Worm (Caenorhabditis elegans): ENCODE results near the gene famh-161.
"Not testable (repeated sequence)": the region's sequence is repeated elsewhere in the genome, so short reads cannot be mapped to it uniquely, and the experiment has no call there.

Gene famh-161

DNA sequence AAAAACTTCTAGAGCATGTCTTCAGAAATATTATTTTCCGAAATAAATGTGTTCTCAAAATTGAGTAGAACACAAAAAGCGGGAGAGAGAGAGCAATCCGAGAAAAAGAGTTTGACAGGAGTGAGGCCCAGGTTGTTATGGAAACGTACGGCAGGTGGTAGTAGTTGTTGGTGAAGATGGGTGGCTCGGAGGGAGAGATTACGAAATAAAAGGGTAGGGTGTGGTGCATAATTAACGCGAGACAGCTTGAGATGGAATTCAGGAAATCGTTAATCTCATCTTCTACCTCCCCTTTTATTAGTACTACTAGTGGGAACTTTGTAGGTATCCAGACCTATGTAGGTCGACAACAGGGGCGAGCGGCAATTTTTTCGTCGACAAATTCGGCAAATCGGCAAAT is at the start of gene famh-161:
Gene famh-161 (minus strand): TSS at position 101 of the 400 bp plus-strand sequence.
- TF ChIP-seq klf-2 (GFP tag; conservative IDR thresholded peaks at IDR 0.05) (no peak), med-1 (GFP tag; optimal IDR thresholded peaks at IDR 0.05; ENCODE audit: insufficient read depth) (no peak), ref-1 (GFP tag; conservative IDR thresholded peaks at IDR 0.05) (no peak), tab-1 (GFP tag; IDR thresholded peaks at IDR 0.05) (no peak), flt-1 (GFP tag; IDR thresholded peaks at IDR 0.05) (no peak), ztf-29 (GFP tag; IDR thresholded peaks at IDR 0.05) (no peak), ztf-23 (GFP tag; IDR thresholded peaks at IDR 0.05) (no peak), cog-1 (tag; optimal IDR thresholded peaks at IDR 0.05) (no peak), T22C8.4 (GFP tag; IDR thresholded peaks at IDR 0.05) (no peak)

DNA sequence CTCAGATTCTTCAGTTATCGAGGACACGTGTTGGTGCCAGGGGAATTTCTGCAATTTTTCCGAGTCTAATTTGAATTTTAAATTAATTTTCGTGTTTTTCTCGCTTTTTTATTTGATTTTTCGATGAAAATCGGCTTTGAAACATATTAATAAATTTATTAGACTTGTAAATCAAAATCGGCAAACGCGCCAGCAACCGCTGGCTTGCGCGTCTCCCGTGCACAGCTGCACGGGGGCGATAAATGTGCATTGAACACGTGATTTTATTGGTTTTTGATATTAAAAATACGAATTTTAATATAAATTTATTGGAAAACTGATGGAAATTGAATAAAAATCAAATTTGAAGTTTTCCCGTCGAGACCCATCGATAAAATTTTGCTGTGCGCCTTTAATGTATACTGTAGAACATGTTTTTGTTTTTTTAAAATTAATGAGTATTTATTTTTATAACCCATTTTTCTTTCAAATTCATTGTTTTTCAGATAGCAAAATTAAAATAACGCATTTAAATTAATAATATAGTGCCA is 46.6 kb upstream of the famh-161 start, which contains the start of gene F26F2.7:
Gene F26F2.7 (plus strand): TSS at position 480 of the 530 bp plus-strand sequence.
- TF ChIP-seq ref-1 (GFP tag; conservative IDR thresholded peaks at IDR 0.05): no peak
- no peak for TF ChIP-seq ztf-29 (GFP tag; IDR thresholded peaks at IDR 0.05)
- TF ChIP-seq med-1 (GFP tag; optimal IDR thresholded peaks at IDR 0.05; ENCODE audit: insufficient read depth): no peak
- TF ChIP-seq ztf-23 (GFP tag; IDR thresholded peaks at IDR 0.05): peak; percentile 56; the same call in 1 of the 2 replicates
- TF ChIP-seq cog-1 (tag; optimal IDR thresholded peaks at IDR 0.05): peak; percentile 81
- TF ChIP-seq tab-1 (GFP tag; IDR thresholded peaks at IDR 0.05): peak; percentile 69; the same call in 1 of the 2 replicates
- no peak for TF ChIP-seq klf-2 (GFP tag; conservative IDR thresholded peaks at IDR 0.05)
- 0 out of 2 replicates have a peak, but pooled peaks have one; percentile 50 for TF ChIP-seq flt-1 (GFP tag; IDR thresholded peaks at IDR 0.05)
- TF ChIP-seq T22C8.4 (GFP tag; IDR thresholded peaks at IDR 0.05): no peak

DNA sequence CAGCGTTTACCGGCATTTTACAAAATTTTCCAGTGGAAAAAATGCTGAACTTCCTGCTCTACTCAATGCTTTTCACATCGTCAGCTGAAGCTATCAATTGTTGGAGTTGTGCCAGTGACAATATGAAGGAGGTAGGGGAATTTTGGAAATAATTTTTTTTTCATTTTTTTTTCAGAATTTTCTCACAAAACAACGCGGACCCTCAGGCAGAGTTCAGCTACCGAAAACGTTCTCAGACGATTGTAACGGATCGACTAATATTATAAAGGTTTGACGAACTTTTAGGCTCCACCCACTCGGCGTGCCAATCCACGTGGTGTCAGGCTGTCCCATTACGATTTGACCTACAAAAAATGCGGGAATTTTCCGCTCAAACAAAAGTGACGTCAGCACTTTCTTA is 45.6 kb upstream of the famh-161 start, which contains the start of gene F26F2.8:
Gene F26F2.8 (plus strand): TSS at position 13 of the 400 bp plus-strand sequence.
- TF ChIP-seq T22C8.4 (GFP tag; IDR thresholded peaks at IDR 0.05) (no peak), ztf-23 (GFP tag; IDR thresholded peaks at IDR 0.05) (no peak), ztf-29 (GFP tag; IDR thresholded peaks at IDR 0.05) (no peak), ref-1 (GFP tag; conservative IDR thresholded peaks at IDR 0.05) (no peak), tab-1 (GFP tag; IDR thresholded peaks at IDR 0.05) (no peak), med-1 (GFP tag; optimal IDR thresholded peaks at IDR 0.05; ENCODE audit: insufficient read depth) (no peak), flt-1 (GFP tag; IDR thresholded peaks at IDR 0.05) (no peak), cog-1 (tag; optimal IDR thresholded peaks at IDR 0.05) (no peak)

DNA sequence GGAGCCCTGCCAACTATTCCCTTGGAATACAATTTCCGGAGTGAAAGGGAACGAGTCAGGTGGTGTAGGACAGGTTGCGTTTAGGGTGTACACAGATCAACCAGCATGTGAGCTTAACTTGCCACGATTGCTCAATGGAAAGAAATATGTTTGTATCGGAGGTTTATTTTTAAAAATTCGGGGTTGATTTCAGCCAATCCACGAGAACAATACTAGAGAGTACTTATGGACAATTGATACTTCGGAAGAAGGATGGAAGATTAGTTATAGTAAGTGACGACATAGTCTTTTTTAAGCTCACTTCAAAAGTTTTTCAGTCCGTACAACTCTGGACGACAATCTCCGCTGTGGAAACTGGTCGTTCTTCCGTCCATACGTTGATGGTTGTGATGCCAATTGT is 40.9 kb upstream of the famh-161 start:
- no peak for TF ChIP-seq tab-1 (GFP tag; IDR thresholded peaks at IDR 0.05)
- TF ChIP-seq T22C8.4 (GFP tag; IDR thresholded peaks at IDR 0.05): no peak
- TF ChIP-seq cog-1 (tag; optimal IDR thresholded peaks at IDR 0.05): no peak
- no peak for TF ChIP-seq ztf-29 (GFP tag; IDR thresholded peaks at IDR 0.05)
- TF ChIP-seq med-1 (GFP tag; optimal IDR thresholded peaks at IDR 0.05; ENCODE audit: insufficient read depth): no peak
- no peak for TF ChIP-seq flt-1 (GFP tag; IDR thresholded peaks at IDR 0.05)
- no peak for TF ChIP-seq ref-1 (GFP tag; conservative IDR thresholded peaks at IDR 0.05)
- no peak for TF ChIP-seq klf-2 (GFP tag; conservative IDR thresholded peaks at IDR 0.05)
- TF ChIP-seq ztf-23 (GFP tag; IDR thresholded peaks at IDR 0.05): no peak

DNA sequence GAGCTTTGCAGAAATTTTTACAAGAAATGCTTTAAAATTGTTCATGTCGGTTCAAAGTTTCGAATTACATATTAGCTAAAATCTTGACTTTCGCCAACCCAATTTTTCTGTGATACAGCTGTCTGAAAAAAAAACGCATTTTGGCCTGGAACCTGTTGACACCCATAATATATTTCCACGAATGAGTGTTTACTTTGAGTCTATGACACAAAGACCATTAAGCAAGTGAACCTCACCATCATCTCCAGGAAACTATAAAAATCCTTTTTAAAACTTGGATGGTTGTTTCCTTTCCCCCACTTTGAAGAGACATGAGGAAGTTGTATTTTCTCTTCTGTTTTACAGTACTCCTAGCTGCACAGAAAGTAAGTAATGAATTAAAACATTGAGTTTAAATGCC is 40.3 kb upstream of the famh-161 start, which contains the start of gene clec-263:
Gene clec-263 (plus strand): TSS at position 301 of the 400 bp plus-strand sequence.
- TF ChIP-seq ztf-23 (GFP tag; IDR thresholded peaks at IDR 0.05) (no peak), tab-1 (GFP tag; IDR thresholded peaks at IDR 0.05) (no peak), flt-1 (GFP tag; IDR thresholded peaks at IDR 0.05) (no peak), ref-1 (GFP tag; conservative IDR thresholded peaks at IDR 0.05) (no peak), med-1 (GFP tag; optimal IDR thresholded peaks at IDR 0.05; ENCODE audit: insufficient read depth) (no peak)

DNA sequence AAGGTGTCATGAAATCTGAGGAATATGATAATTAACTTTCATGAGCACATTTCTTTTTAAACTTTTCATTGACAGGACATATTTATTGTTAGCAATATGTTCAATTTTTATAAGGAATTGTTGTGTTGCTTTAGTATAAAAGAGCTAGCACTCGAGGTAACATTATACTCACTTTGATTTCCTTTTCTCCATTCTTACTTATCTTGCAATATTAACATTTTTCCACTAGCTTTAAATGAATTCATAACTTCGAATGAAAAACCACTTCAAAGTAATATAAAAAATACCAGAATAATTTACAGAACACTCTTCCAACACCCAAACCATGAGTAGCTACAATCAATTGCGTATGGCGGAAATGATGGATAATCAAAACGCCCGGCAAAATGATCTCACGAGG is 39.4 kb upstream of the famh-161 start, which contains the start of gene F26F2.5:
Gene F26F2.5 (plus strand): TSS at position 301 of the 400 bp plus-strand sequence.
- TF ChIP-seq cog-1 (tag; optimal IDR thresholded peaks at IDR 0.05) (no peak), klf-2 (GFP tag; conservative IDR thresholded peaks at IDR 0.05) (no peak), ztf-23 (GFP tag; IDR thresholded peaks at IDR 0.05) (no peak), ref-1 (GFP tag; conservative IDR thresholded peaks at IDR 0.05) (no peak), tab-1 (GFP tag; IDR thresholded peaks at IDR 0.05) (no peak), med-1 (GFP tag; optimal IDR thresholded peaks at IDR 0.05; ENCODE audit: insufficient read depth) (no peak), flt-1 (GFP tag; IDR thresholded peaks at IDR 0.05) (no peak), T22C8.4 (GFP tag; IDR thresholded peaks at IDR 0.05) (no peak), ztf-29 (GFP tag; IDR thresholded peaks at IDR 0.05) (no peak)

DNA sequence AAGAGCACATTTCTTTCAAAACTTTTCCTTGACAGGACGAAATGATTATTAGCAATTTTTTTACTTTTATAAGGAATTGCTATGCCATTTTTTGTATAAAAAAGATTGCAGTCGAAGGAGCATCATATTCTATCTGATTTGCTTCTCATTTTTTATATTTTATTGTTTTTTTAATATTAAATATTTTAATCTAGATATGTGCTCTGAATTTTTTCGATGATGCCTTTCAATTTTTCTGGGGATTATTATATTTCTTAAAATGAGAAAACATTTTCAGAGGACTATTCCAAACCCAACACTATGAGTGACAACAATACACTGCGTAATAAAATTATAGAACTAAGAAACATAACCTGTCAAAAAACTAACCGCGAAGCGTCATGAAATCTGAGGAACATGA is 35.0 kb upstream of the famh-161 start, which contains the start of gene F26F2.4:
Gene F26F2.4 (plus strand): TSS at position 301 of the 400 bp plus-strand sequence.
- TF ChIP-seq tab-1 (GFP tag; IDR thresholded peaks at IDR 0.05); ztf-23 (GFP tag; IDR thresholded peaks at IDR 0.05); cog-1 (tag; optimal IDR thresholded peaks at IDR 0.05): not testable (repeated sequence)

DNA sequence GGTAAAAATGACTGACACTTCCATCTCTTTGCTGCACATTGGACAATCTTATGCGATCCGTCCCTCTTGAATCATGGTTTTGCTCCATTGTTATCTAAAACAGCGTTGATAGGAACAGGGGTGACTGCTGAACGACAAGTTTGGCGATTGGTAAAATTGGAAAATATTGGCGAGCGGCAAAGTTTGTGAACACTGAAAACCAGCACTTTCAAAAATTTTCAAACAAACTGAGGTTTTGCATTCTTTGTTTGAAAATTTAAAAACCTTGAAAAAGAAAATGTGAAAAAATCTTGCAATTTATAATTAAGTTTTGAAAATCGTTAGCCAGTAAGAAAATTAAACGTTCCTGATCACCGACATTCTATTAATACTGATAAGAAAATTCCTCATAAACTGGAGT is 32.5 kb upstream of the famh-161 start, which contains the start of gene F26F2.3:
Gene F26F2.3 (minus strand): TSS at position 101 of the 400 bp plus-strand sequence.
- TF ChIP-seq cog-1 (tag; optimal IDR thresholded peaks at IDR 0.05) (no peak), ztf-23 (GFP tag; IDR thresholded peaks at IDR 0.05) (no peak), ztf-29 (GFP tag; IDR thresholded peaks at IDR 0.05) (no peak), klf-2 (GFP tag; conservative IDR thresholded peaks at IDR 0.05) (no peak), tab-1 (GFP tag; IDR thresholded peaks at IDR 0.05) (no peak), med-1 (GFP tag; optimal IDR thresholded peaks at IDR 0.05; ENCODE audit: insufficient read depth) (no peak), ref-1 (GFP tag; conservative IDR thresholded peaks at IDR 0.05) (no peak), flt-1 (GFP tag; IDR thresholded peaks at IDR 0.05) (no peak), T22C8.4 (GFP tag; IDR thresholded peaks at IDR 0.05) (no peak)

DNA sequence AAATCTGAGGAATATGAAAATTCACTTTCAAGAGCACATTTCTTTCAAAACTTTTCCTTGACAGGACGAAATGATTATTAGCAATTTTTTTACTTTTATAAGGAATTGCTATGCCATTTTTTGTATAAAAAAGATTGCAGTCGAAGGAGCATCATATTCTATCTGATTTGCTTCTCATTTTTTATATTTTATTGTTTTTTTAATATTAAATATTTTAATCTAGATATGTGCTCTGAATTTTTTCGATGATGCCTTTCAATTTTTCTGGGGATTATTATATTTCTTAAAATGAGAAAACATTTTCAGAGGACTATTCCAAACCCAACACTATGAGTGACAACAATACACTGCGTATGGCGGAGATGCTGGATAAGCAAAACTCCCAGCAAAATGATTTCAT is 30.1 kb upstream of the famh-161 start, which contains the start of gene F26F2.13:
Gene F26F2.13 (plus strand): TSS at position 301 of the 400 bp plus-strand sequence.
- not testable (repeated sequence) for TF ChIP-seq ztf-23 (GFP tag; IDR thresholded peaks at IDR 0.05); med-1 (GFP tag; optimal IDR thresholded peaks at IDR 0.05; ENCODE audit: insufficient read depth); klf-2 (GFP tag; conservative IDR thresholded peaks at IDR 0.05)

DNA sequence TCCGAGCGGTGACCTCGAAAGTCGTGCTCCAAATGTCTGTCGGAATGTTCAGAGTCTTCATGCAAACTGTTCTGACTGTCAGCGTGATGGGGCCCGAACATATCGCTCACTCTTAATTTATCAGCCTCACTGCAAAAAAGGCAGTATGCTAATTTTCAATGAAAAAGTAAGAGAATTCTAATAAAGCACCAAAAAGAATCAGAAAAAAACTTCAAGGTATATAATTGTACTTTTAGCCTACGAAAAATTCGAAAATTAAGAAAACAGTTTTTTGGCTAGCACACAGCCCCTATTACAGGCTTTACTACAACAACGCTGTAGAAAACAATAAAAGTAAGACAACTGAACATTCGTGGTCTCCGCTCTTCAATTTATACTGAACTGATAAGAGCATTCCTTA is 27.8 kb upstream of the famh-161 start, which contains the start of gene F26F2.1:
Gene F26F2.1 (minus strand): TSS at position 101 of the 400 bp plus-strand sequence.
- TF ChIP-seq klf-2 (GFP tag; conservative IDR thresholded peaks at IDR 0.05) (no peak), cog-1 (tag; optimal IDR thresholded peaks at IDR 0.05) (no peak), ref-1 (GFP tag; conservative IDR thresholded peaks at IDR 0.05) (no peak), tab-1 (GFP tag; IDR thresholded peaks at IDR 0.05) (no peak), med-1 (GFP tag; optimal IDR thresholded peaks at IDR 0.05; ENCODE audit: insufficient read depth) (no peak), T22C8.4 (GFP tag; IDR thresholded peaks at IDR 0.05) (no peak), ztf-23 (GFP tag; IDR thresholded peaks at IDR 0.05) (no peak), flt-1 (GFP tag; IDR thresholded peaks at IDR 0.05) (no peak), ztf-29 (GFP tag; IDR thresholded peaks at IDR 0.05) (no peak)
